Fruit fly (Drosophila melanogaster) whole organism, embryonic: ENCODE data around the gene Syt12.

Experiments used
- CG10959 ChIP-seq: fragments of 200-800 bp; sonication (Bioruptor generic); IDR thresholded peaks from 2 replicates; pipeline ENCODE4 v1.3.6; 2022; ENCODE audit warnings: missing biosample characterization, missing genetic modification characterization
- Ptx1 ChIP-seq: fragments of 200-800 bp; sonication (Bioruptor generic); IDR thresholded peaks from 2 replicates; pipeline ENCODE4 v1.3.6; 2022; ENCODE audit warnings: missing biosample characterization, missing genetic modification characterization
- slp2 ChIP-seq: fragments of 200-800 bp; sonication (Bioruptor generic); optimal IDR thresholded peaks from 2 replicates; lab custom pipeline; 2016; ENCODE audit warnings: missing biosample characterization, missing genetic modification characterization

Syt12 gene

dm6 chrX:13412941-13413613 is 54.0 kb downstream of the Syt12 start, which contains the start of the genes CG1998 and Set2 (continued):
- TF ChIP-seq Ptx1 (GFP tag; lab: Robert Waterston, UW) = peak; percentile 29; the same call in 1 of the 2 replicates
- peak; percentile 13 for TF ChIP-seq slp2 (GFP tag; lab: Kevin White, UChicago)
- no peak for TF ChIP-seq CG10959
